Worm (Caenorhabditis elegans): ENCODE measurements around the gene F36H9.10.

ce11 chrV:1848590-1848989, 50.6 kb downstream of the F36H9.10 start:
- no peak for TF ChIP-seq hlh-26 (GFP tag; conservative IDR thresholded peaks at IDR 0.05)
- TF ChIP-seq pha-4 (tag; optimal IDR thresholded peaks at IDR 0.05) = no peak
- TF ChIP-seq snpc-4 (GFP tag; optimal IDR thresholded peaks at IDR 0.05) = no peak
- no peak for TF ChIP-seq snpc-4 (tag; optimal IDR thresholded peaks at IDR 0.05)
